Worm (Caenorhabditis elegans) whole organism, mixed stage, embryonic: ENCODE measurements around the gene gst-3.
A peak's percentile ranks its signal among the peaks of the same experiment; 100 is the strongest.

Source experiments
- M03D4.4 ChIP-seq: sonication (generic microtip); optimal IDR thresholded peaks from 2 replicates; lab custom pipeline; 2017; ENCODE audit warnings: mild to moderate bottlenecking, missing genetic modification characterization, missing compliant biosample characterization
- bed-3 ChIP-seq: fragments of 200-800 bp; sonication (Bioruptor generic); optimal IDR thresholded peaks from 3 replicates; lab custom pipeline; 2018; ENCODE audit warnings: mild to moderate bottlenecking, missing genetic modification characterization, moderate library complexity, missing compliant biosample characterization
- blmp-1 ChIP-seq: fragments of 150-350 bp; optimal IDR thresholded peaks from 2 replicates; lab custom pipeline; 2014; ENCODE audit warnings: missing biosample characterization, missing genetic modification characterization
- ceh-39 ChIP-seq: fragments of 150-350 bp; optimal IDR thresholded peaks from 2 replicates; lab custom pipeline; 2014; ENCODE audit warnings: missing biosample characterization, missing genetic modification characterization
- ceh-43 ChIP-seq: fragments of 200-800 bp; sonication (Bioruptor generic); optimal IDR thresholded peaks from 2 replicates; lab custom pipeline; 2018; ENCODE audit warnings: mild to moderate bottlenecking, missing genetic modification characterization, moderate library complexity, missing compliant biosample characterization
- ceh-83 ChIP-seq: fragments of 200-800 bp; sonication (Bioruptor generic); optimal IDR thresholded peaks from 2 replicates; lab custom pipeline; 2018; ENCODE audit warnings: mild to moderate bottlenecking, missing genetic modification characterization, missing compliant biosample characterization
- ces-1 ChIP-seq: fragments of 150-350 bp; optimal IDR thresholded peaks from 2 replicates; lab custom pipeline; 2014; ENCODE audit warnings: missing biosample characterization, missing genetic modification reagents, missing genetic modification characterization
- cnd-1 ChIP-seq: fragments of 200-800 bp; sonication (Bioruptor generic); optimal IDR thresholded peaks from 2 replicates; lab custom pipeline; 2018; ENCODE audit warnings: mild to moderate bottlenecking, missing genetic modification characterization, missing compliant biosample characterization
- drap-1 ChIP-seq: fragments of 200-800 bp; sonication (Bioruptor generic); optimal IDR thresholded peaks from 3 replicates; lab custom pipeline; 2018; ENCODE audit warnings: mild to moderate bottlenecking, missing genetic modification characterization, missing compliant biosample characterization
- elt-1 ChIP-seq: sonication (generic microtip); optimal IDR thresholded peaks from 2 replicates; lab custom pipeline; 2017; ENCODE audit warnings: missing genetic modification characterization, mild to moderate bottlenecking, missing compliant biosample characterization, antibody characterized with exemption, moderate library complexity, borderline replicate concordance; ENCODE audit not compliant: insufficient read depth
- elt-3 ChIP-seq: fragments of 150-350 bp; optimal IDR thresholded peaks from 2 replicates; lab custom pipeline; 2014; ENCODE audit warnings: missing biosample characterization, missing genetic modification characterization
- flh-1 ChIP-seq: fragments of 200-800 bp; sonication (Bioruptor generic); optimal IDR thresholded peaks from 2 replicates; lab custom pipeline; 2018; ENCODE audit warnings: mild to moderate bottlenecking, missing genetic modification characterization, moderate library complexity, missing compliant biosample characterization
- ham-2 ChIP-seq: fragments of 200-800 bp; sonication (Bioruptor generic); optimal IDR thresholded peaks from 2 replicates; lab custom pipeline; 2018; ENCODE audit warnings: mild to moderate bottlenecking, missing genetic modification characterization, missing compliant biosample characterization
- hlh-1 ChIP-seq: fragments of 150-350 bp; optimal IDR thresholded peaks from 2 replicates; lab custom pipeline; 2014; ENCODE audit warnings: missing biosample characterization, missing genetic modification reagents, missing genetic modification characterization
- lin-13 ChIP-seq: fragments of 150-350 bp; optimal IDR thresholded peaks from 2 replicates; lab custom pipeline; 2014; ENCODE audit warnings: missing biosample characterization, missing genetic modification characterization
- lin-32 ChIP-seq: fragments of 200-800 bp; sonication (Bioruptor generic); optimal IDR thresholded peaks from 2 replicates; lab custom pipeline; 2018; ENCODE audit warnings: mild to moderate bottlenecking, missing genetic modification characterization, missing compliant biosample characterization
- lsy-2 ChIP-seq: fragments of 150-350 bp; optimal IDR thresholded peaks from 2 replicates; lab custom pipeline; 2014; ENCODE audit warnings: missing biosample characterization, missing genetic modification characterization
- mab-5 ChIP-seq: fragments of 150-350 bp; optimal IDR thresholded peaks from 2 replicates; lab custom pipeline; 2014; ENCODE audit warnings: missing biosample characterization, missing genetic modification characterization
- mep-1 ChIP-seq: fragments of 150-350 bp; optimal IDR thresholded peaks from 2 replicates; lab custom pipeline; 2017; ENCODE audit warnings: missing biosample characterization, missing genetic modification reagents, missing genetic modification characterization, inconsistent platforms
- mls-2 ChIP-seq: sonication (generic microtip); optimal IDR thresholded peaks from 2 replicates; lab custom pipeline; 2016; ENCODE audit warnings: mild to moderate bottlenecking, missing genetic modification characterization, moderate library complexity, missing compliant biosample characterization
- nhr-12 ChIP-seq: fragments of 150-350 bp; optimal IDR thresholded peaks from 2 replicates; lab custom pipeline; 2014; ENCODE audit warnings: missing biosample characterization, missing genetic modification characterization
- nhr-2 ChIP-seq: fragments of 150-350 bp; optimal IDR thresholded peaks from 2 replicates; lab custom pipeline; 2014; ENCODE audit warnings: missing biosample characterization, missing genetic modification characterization
- nhr-237 ChIP-seq: fragments of 150-350 bp; optimal IDR thresholded peaks from 2 replicates; lab custom pipeline; 2014; ENCODE audit warnings: missing biosample characterization, missing genetic modification characterization
- nhr-28 ChIP-seq: fragments of 150-350 bp; optimal IDR thresholded peaks from 2 replicates; lab custom pipeline; 2014; ENCODE audit warnings: missing biosample characterization, missing genetic modification characterization
- nhr-76 ChIP-seq: sonication (generic microtip); optimal IDR thresholded peaks from 2 replicates; lab custom pipeline; 2017; ENCODE audit warnings: missing biosample characterization, missing genetic modification characterization
- pha-4 ChIP-seq: fragments of 150-350 bp; optimal IDR thresholded peaks from 2 replicates; lab custom pipeline; 2018; ENCODE audit warnings: missing biosample characterization, missing genetic modification reagents, missing genetic modification characterization
- sem-2 ChIP-seq: fragments of 200-800 bp; sonication (Bioruptor generic); optimal IDR thresholded peaks from 2 replicates; lab custom pipeline; 2018; ENCODE audit warnings: mild to moderate bottlenecking, missing genetic modification characterization, missing compliant biosample characterization
- snpc-4 ChIP-seq: fragments of 150-350 bp; optimal IDR thresholded peaks from 2 replicates; lab custom pipeline; 2014; ENCODE audit warnings: missing biosample characterization, missing genetic modification characterization
- sptf-1 ChIP-seq: sonication (generic microtip); optimal IDR thresholded peaks from 2 replicates; lab custom pipeline; 2017; ENCODE audit warnings: mild to moderate bottlenecking, missing genetic modification characterization, moderate library complexity, missing compliant biosample characterization
- tbx-8 ChIP-seq: fragments of 200-800 bp; sonication (Bioruptor generic); optimal IDR thresholded peaks from 2 replicates; lab custom pipeline; 2018; ENCODE audit warnings: mild to moderate bottlenecking, missing genetic modification characterization, moderate library complexity, missing compliant biosample characterization
- unc-120 ChIP-seq: sonication (generic microtip); optimal IDR thresholded peaks from 2 replicates; lab custom pipeline; 2017; ENCODE audit warnings: missing genetic modification characterization, missing compliant biosample characterization; ENCODE audit not compliant: poor library complexity, severe bottlenecking
- unc-39 ChIP-seq: fragments of 150-350 bp; optimal IDR thresholded peaks from 2 replicates; lab custom pipeline; 2014; ENCODE audit warnings: missing biosample characterization, missing genetic modification characterization
- unc-62 ChIP-seq: fragments of 150-350 bp; optimal IDR thresholded peaks from 2 replicates; lab custom pipeline; 2014; ENCODE audit warnings: missing biosample characterization, missing genetic modification reagents, missing genetic modification characterization
- zip-8 ChIP-seq: fragments of 150-350 bp; optimal IDR thresholded peaks from 2 replicates; lab custom pipeline; 2014; ENCODE audit warnings: missing biosample characterization, missing genetic modification characterization
- ztf-11 ChIP-seq: fragments of 150-350 bp; optimal IDR thresholded peaks from 2 replicates; lab custom pipeline; 2014; ENCODE audit warnings: missing biosample characterization, missing genetic modification characterization

gst-3 gene

ce11 chrIV:10177779-10178178 is 37.7 kb upstream of the gst-3 start, which contains the start of gene mspn-1:
TSS of gene mspn-1 (plus strand) at chrIV:10177968.
- TF ChIP-seq sptf-1 (tag; lab: Kevin White, UChicago), result no peak
- TF ChIP-seq unc-120 (tag; lab: Kevin White, UChicago), result no peak
- TF ChIP-seq nhr-76 (tag; lab: Kevin White, UChicago), result no peak
- no peak for TF ChIP-seq nhr-28 (tag; lab: Kevin White, UChicago)
- TF ChIP-seq ceh-39 (tag; lab: Kevin White, UChicago), result no peak
- TF ChIP-seq mab-5 (tag; lab: Kevin White, UChicago), result no peak
- TF ChIP-seq zip-8 (tag; lab: Kevin White, UChicago), result no peak
- no peak for TF ChIP-seq cnd-1 (tag; lab: Kevin White, UChicago)
- no peak for TF ChIP-seq mep-1
- TF ChIP-seq tbx-8, result no peak
- TF ChIP-seq drap-1 (GFP tag; lab: Kevin White, UChicago), result no peak
- no peak for TF ChIP-seq lin-32
- no peak for TF ChIP-seq lsy-2 (tag; lab: Kevin White, UChicago)
- TF ChIP-seq mls-2 (tag; lab: Kevin White, UChicago), result no peak
- TF ChIP-seq flh-1 (GFP tag; lab: Kevin White, UChicago), result no peak
- no peak for TF ChIP-seq sem-2 (GFP tag; lab: Kevin White, UChicago)
- TF ChIP-seq ceh-43 (GFP tag; lab: Kevin White, UChicago), result no peak
- TF ChIP-seq unc-62 (GFP tag; lab: Kevin White, UChicago), result no peak
- TF ChIP-seq nhr-12 (tag; lab: Kevin White, UChicago), result no peak
- TF ChIP-seq, all 35 proteins: peak for 0

ce11 chrIV:10176252-10176730 is 36.2 kb upstream of the gst-3 start, which contains the start of gene rack-1:
TSS of gene rack-1 (plus strand) at chrIV:10176680.
- TF ChIP-seq ceh-39 (tag; lab: Kevin White, UChicago) (peak; percentile 27), ceh-83 (no peak), hlh-1 (no peak), nhr-12 (tag; lab: Kevin White, UChicago) (no peak), elt-1 (no peak), lin-32 (no peak), ces-1 (GFP tag; lab: Kevin White, UChicago) (peak; percentile 83), mab-5 (tag; lab: Kevin White, UChicago) (no peak), blmp-1 (tag; lab: Kevin White, UChicago) (no peak), drap-1 (GFP tag; lab: Kevin White, UChicago) (no peak), mls-2 (tag; lab: Kevin White, UChicago) (no peak), unc-62 (GFP tag; lab: Kevin White, UChicago) (peak; percentile 4), flh-1 (GFP tag; lab: Kevin White, UChicago) (no peak), elt-3 (tag; lab: Kevin White, UChicago) (no peak), lsy-2 (tag; lab: Kevin White, UChicago) (peak; percentile 59), nhr-2 (tag; lab: Kevin White, UChicago) (no peak), zip-8 (tag; lab: Kevin White, UChicago) (no peak), cnd-1 (tag; lab: Kevin White, UChicago) (no peak), sptf-1 (tag; lab: Kevin White, UChicago) (no peak), snpc-4 (tag; lab: Kevin White, UChicago) (no peak), ceh-43 (GFP tag; lab: Kevin White, UChicago) (no peak), unc-120 (tag; lab: Kevin White, UChicago) (no peak), lin-13 (no peak), ham-2 (no peak), sem-2 (GFP tag; lab: Kevin White, UChicago) (no peak), nhr-76 (tag; lab: Kevin White, UChicago) (no peak), bed-3 (GFP tag; lab: Kevin White, UChicago) (no peak), nhr-28 (tag; lab: Kevin White, UChicago) (no peak), tbx-8 (no peak), unc-39 (tag; lab: Kevin White, UChicago) (no peak), nhr-237 (tag; lab: Kevin White, UChicago) (peak; percentile 33), M03D4.4 (no peak), pha-4 (peak; percentile 48), ztf-11 (tag; lab: Kevin White, UChicago) (no peak), mep-1 (peak; percentile 64)
